Worm (Caenorhabditis elegans): Measurements from ENCODE around the gene K05F1.6.
A peak's percentile ranks its signal among the peaks of the same experiment; 100 is the strongest.

ce11 chrII:5781935-5782921 lies at the start of gene K05F1.6:
- no peak for TF ChIP-seq ztf-4 (tag; optimal IDR thresholded peaks at IDR 0.05)
- TF ChIP-seq mdl-1 (tag; optimal IDR thresholded peaks at IDR 0.05) = peak; percentile 3
- TF ChIP-seq ztf-11 (tag; optimal IDR thresholded peaks at IDR 0.05) = no peak
- TF ChIP-seq egl-27 (tag; optimal IDR thresholded peaks at IDR 0.05) = no peak
- peak; percentile 43 for TF ChIP-seq skn-1 (tag; optimal IDR thresholded peaks at IDR 0.05)
- TF ChIP-seq lin-39 (tag; optimal IDR thresholded peaks at IDR 0.05) = peak; percentile 81
- no peak for TF ChIP-seq sea-2 (GFP tag; optimal IDR thresholded peaks at IDR 0.05)
- TF ChIP-seq snpc-4 (tag; optimal IDR thresholded peaks at IDR 0.05) = peak; percentile 15
- TF ChIP-seq daf-12 (tag; optimal IDR thresholded peaks at IDR 0.05) = no peak
- TF ChIP-seq lin-15B (tag; optimal IDR thresholded peaks at IDR 0.05) = no peak
- no peak for TF ChIP-seq ZK546.5 (tag; optimal IDR thresholded peaks at IDR 0.05)
- TF ChIP-seq elt-2 (tag; optimal IDR thresholded peaks at IDR 0.05) = peak; percentile 73
- peak; percentile 40 for TF ChIP-seq nhr-77 (tag; optimal IDR thresholded peaks at IDR 0.05)
- TF ChIP-seq ceh-28 (tag; optimal IDR thresholded peaks at IDR 0.05) = peak; percentile 26
